Fruit fly (Drosophila melanogaster) whole organism, pupa: ENCODE results near the gene Nepl19.

Experiments used
- CG12605 ChIP-seq: fragments of 200-800 bp; sonication (Bioruptor generic); IDR thresholded peaks from 2 replicates; pipeline ENCODE4 v1.3.6; 2022; ENCODE audit warnings: missing biosample characterization, missing genetic modification characterization
- D1 ChIP-seq: fragments of 200-800 bp; sonication (Bioruptor generic); optimal IDR thresholded peaks from 2 replicates; lab custom pipeline; 2018; ENCODE audit warnings: missing biosample characterization, mild to moderate bottlenecking, missing genetic modification characterization, moderate library complexity
- Ets98B ChIP-seq: fragments of 200-800 bp; sonication (Bioruptor generic); IDR thresholded peaks from 2 replicates; pipeline ENCODE4 v1.3.6; 2022; ENCODE audit warnings: missing biosample characterization, missing genetic modification characterization
- rn ChIP-seq: fragments of 200-800 bp; sonication (Bioruptor generic); IDR thresholded peaks from 2 replicates; pipeline ENCODE4 v1.3.6; 2022; ENCODE audit warnings: missing biosample characterization, missing genetic modification characterization

DNA sequence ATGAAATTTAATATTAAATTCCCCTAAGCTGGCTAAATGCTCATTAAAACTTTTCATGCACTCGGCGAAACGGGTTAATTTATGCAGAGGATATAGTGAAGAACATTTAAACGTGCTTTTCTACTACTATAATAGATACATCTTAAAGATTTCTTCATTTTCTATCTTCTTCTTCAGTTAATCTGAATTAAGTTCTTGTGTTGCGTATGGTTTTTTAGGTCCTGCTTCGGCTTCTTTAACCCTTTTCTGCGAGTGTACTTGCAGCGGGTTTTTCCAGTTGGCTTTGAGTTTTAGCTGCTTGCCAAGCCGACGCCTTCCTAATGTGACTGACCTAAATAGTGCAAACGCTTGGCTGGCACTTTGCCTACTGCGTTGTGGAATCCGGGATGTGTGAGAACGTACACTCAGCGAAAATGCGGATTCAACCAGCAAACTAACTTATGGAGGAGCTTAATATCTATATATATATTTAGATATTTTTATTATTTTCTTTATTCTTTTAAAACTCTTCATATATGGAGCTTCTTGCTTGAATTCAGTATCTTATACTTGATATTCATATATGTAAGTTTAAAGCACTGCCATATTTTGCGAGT lies 29.2 kb downstream of the Nepl19 start:
- TF ChIP-seq CG12605 (peak; percentile 30; the same call in 1 of the 2 replicates), rn (GFP tag; lab: Robert Waterston, UW) (peak; percentile 54), D1 (tag; lab: Kevin White, UChicago) (no peak), Ets98B (GFP tag; lab: Robert Waterston, UW) (peak; percentile 82)
